Worm (Caenorhabditis elegans) whole organism, young adult: Measurements from ENCODE around the gene hsp-12.3.

Experiments used
- B0019.2 ChIP-seq: fragments of 200-800 bp; sonication (Bioruptor generic); conservative IDR thresholded peaks from 2 replicates; pipeline ENCODE4 v1.3.6; 2022; ENCODE audit warnings: missing genetic modification reagents, missing genetic modification characterization, missing compliant biosample characterization
- B0336.3 ChIP-seq: fragments of 200-800 bp; sonication (Bioruptor generic); IDR thresholded peaks from 2 replicates; pipeline ENCODE4 v1.3.6; 2022; ENCODE audit warnings: missing genetic modification characterization, missing compliant biosample characterization
- C06A6.2 ChIP-seq: fragments of 200-800 bp; sonication (Bioruptor generic); conservative IDR thresholded peaks from 2 replicates; pipeline ENCODE4 v1.3.6; 2022; ENCODE audit warnings: missing genetic modification characterization, missing compliant biosample characterization
- D2030.7 ChIP-seq: fragments of 200-800 bp; sonication (Bioruptor generic); IDR thresholded peaks from 2 replicates; pipeline ENCODE4 v1.3.6; 2022; ENCODE audit warnings: missing genetic modification reagents, missing genetic modification characterization, missing compliant biosample characterization
- F10E7.11 ChIP-seq: sonication (generic microtip); optimal IDR thresholded peaks from 2 replicates; lab custom pipeline; 2017; ENCODE audit warnings: mild to moderate bottlenecking, missing genetic modification characterization, moderate library complexity, missing compliant biosample characterization
- F33H1.4 ChIP-seq: fragments of 200-800 bp; sonication (Bioruptor generic); IDR thresholded peaks from 2 replicates; pipeline ENCODE4 v1.3.6; 2022; ENCODE audit warnings: missing genetic modification reagents, missing genetic modification characterization, missing compliant biosample characterization
- F39B2.1 ChIP-seq: fragments of 200-800 bp; sonication (Bioruptor generic); IDR thresholded peaks from 2 replicates; pipeline ENCODE4 v1.3.6; 2022; ENCODE audit warnings: missing genetic modification reagents, missing genetic modification characterization, missing compliant biosample characterization
- T26A5.8 ChIP-seq: sonication (generic microtip); optimal IDR thresholded peaks from 2 replicates; lab custom pipeline; 2016; ENCODE audit warnings: missing genetic modification characterization, missing compliant biosample characterization
- Y67H2A.10 ChIP-seq: fragments of 200-800 bp; sonication (Bioruptor generic); conservative IDR thresholded peaks from 2 replicates; pipeline ENCODE4 v1.3.6; 2022; ENCODE audit warnings: missing genetic modification reagents, missing genetic modification characterization, missing compliant biosample characterization
- aptf-3 ChIP-seq: fragments of 200-800 bp; sonication (Bioruptor generic); IDR thresholded peaks from 2 replicates; pipeline ENCODE4 v1.3.6; 2022; ENCODE audit warnings: missing genetic modification characterization, missing compliant biosample characterization
- attf-3 ChIP-seq: fragments of 200-800 bp; sonication (Bioruptor generic); conservative IDR thresholded peaks from 2 replicates; pipeline ENCODE4 v1.3.6; 2022; ENCODE audit warnings: missing genetic modification reagents, missing genetic modification characterization, missing compliant biosample characterization
- attf-5 ChIP-seq: fragments of 200-800 bp; sonication (Bioruptor generic); optimal IDR thresholded peaks from 2 replicates; lab custom pipeline; 2018; ENCODE audit warnings: mild to moderate bottlenecking, missing genetic modification characterization, missing compliant biosample characterization
- attf-6 ChIP-seq: fragments of 200-800 bp; sonication (Bioruptor generic); IDR thresholded peaks from 2 replicates; pipeline ENCODE4 v1.3.6; 2022; ENCODE audit warnings: missing genetic modification reagents, missing genetic modification characterization, missing compliant biosample characterization
- cebp-2 ChIP-seq: fragments of 200-800 bp; sonication (Bioruptor generic); IDR thresholded peaks from 2 replicates; pipeline ENCODE4 v1.3.6; 2022; ENCODE audit warnings: missing genetic modification characterization, missing compliant biosample characterization
- ceh-91 ChIP-seq: fragments of 200-800 bp; sonication (Bioruptor generic); IDR thresholded peaks from 2 replicates; pipeline ENCODE4 v1.3.6; 2022; ENCODE audit warnings: missing genetic modification reagents, missing genetic modification characterization, missing compliant biosample characterization
- die-1 ChIP-seq: sonication (generic microtip); optimal IDR thresholded peaks from 2 replicates; lab custom pipeline; 2016; ENCODE audit warnings: missing genotype, mild to moderate bottlenecking, missing genetic modification characterization, missing compliant biosample characterization
- dox-1 ChIP-seq: fragments of 200-800 bp; sonication (Bioruptor generic); IDR thresholded peaks from 2 replicates; pipeline ENCODE4 v1.3.6; 2022; ENCODE audit warnings: missing genetic modification reagents, missing genetic modification characterization, missing compliant biosample characterization
- dpl-1 ChIP-seq: fragments of 150-350 bp; optimal IDR thresholded peaks from 2 replicates; lab custom pipeline; 2014; ENCODE audit warnings: missing biosample characterization, missing genetic modification reagents, missing genetic modification characterization
- efl-1 ChIP-seq: fragments of 150-350 bp; optimal IDR thresholded peaks from 2 replicates; lab custom pipeline; 2014; ENCODE audit warnings: missing biosample characterization, missing genetic modification reagents, missing genetic modification characterization
- egrh-3 ChIP-seq: fragments of 200-800 bp; sonication (Bioruptor generic); IDR thresholded peaks from 2 replicates; pipeline ENCODE4 v1.3.6; 2022; ENCODE audit warnings: missing genetic modification reagents, missing genetic modification characterization, missing compliant biosample characterization
- ets-4 ChIP-seq: fragments of 200-800 bp; sonication (Bioruptor generic); optimal IDR thresholded peaks from 2 replicates; lab custom pipeline; 2018; ENCODE audit warnings: mild to moderate bottlenecking, missing genetic modification characterization, missing compliant biosample characterization
- fkh-3 ChIP-seq: sonication (generic microtip); optimal IDR thresholded peaks from 2 replicates; lab custom pipeline; 2016; ENCODE audit warnings: mild to moderate bottlenecking, missing genetic modification characterization, missing compliant biosample characterization
- him-1 ChIP-seq: sonication (generic microtip); optimal IDR thresholded peaks from 2 replicates; lab custom pipeline; 2016; ENCODE audit warnings: missing genotype, missing genetic modification reagents, missing genetic modification characterization, missing compliant biosample characterization
- hlh-12 ChIP-seq: sonication (generic microtip); optimal IDR thresholded peaks from 2 replicates; lab custom pipeline; 2016; ENCODE audit warnings: missing genetic modification characterization, missing compliant biosample characterization
- let-607 ChIP-seq, 2 experiments: fragments of 200-800 bp in 1 of 2; sonication (Bioruptor generic) in 1 of 2; sonication (generic microtip) in 1 of 2; optimal IDR thresholded peaks; 2 replicates each; lab custom pipeline; 2016 to 2018; ENCODE audit warnings: mild to moderate bottlenecking in 2 of 2, missing compliant biosample characterization in 2 of 2, missing genetic modification characterization in 2 of 2, moderate library complexity in 2 of 2, missing genotype in 1 of 2
- lin-26 ChIP-seq: fragments of 200-800 bp; sonication (Bioruptor generic); IDR thresholded peaks from 2 replicates; pipeline ENCODE4 v1.3.6; 2022; ENCODE audit warnings: missing genetic modification reagents, missing genetic modification characterization, missing compliant biosample characterization
- madf-10 ChIP-seq: sonication (generic microtip); optimal IDR thresholded peaks from 2 replicates; lab custom pipeline; 2016; ENCODE audit warnings: mild to moderate bottlenecking, missing genetic modification characterization, missing compliant biosample characterization
- madf-3 ChIP-seq: fragments of 200-800 bp; sonication (Bioruptor generic); IDR thresholded peaks from 2 replicates; pipeline ENCODE4 v1.3.6; 2022; ENCODE audit warnings: missing genetic modification reagents, missing genetic modification characterization, missing compliant biosample characterization
- madf-8 ChIP-seq: fragments of 200-800 bp; sonication (Bioruptor generic); conservative IDR thresholded peaks from 2 replicates; pipeline ENCODE4 v1.3.6; 2022; ENCODE audit warnings: missing genetic modification reagents, missing genetic modification characterization, missing compliant biosample characterization
- mxl-1 ChIP-seq: sonication (generic microtip); optimal IDR thresholded peaks from 2 replicates; lab custom pipeline; 2016; ENCODE audit warnings: missing genetic modification characterization, missing compliant biosample characterization
- nfya-1 ChIP-seq: sonication (generic microtip); optimal IDR thresholded peaks from 2 replicates; lab custom pipeline; 2017; ENCODE audit warnings: antibody characterized with exemption, missing compliant biosample characterization, missing genetic modification characterization, borderline replicate concordance; ENCODE audit not compliant: insufficient read depth
- nhr-80 ChIP-seq: sonication (generic microtip); optimal IDR thresholded peaks from 2 replicates; lab custom pipeline; 2016; ENCODE audit warnings: missing genetic modification characterization, missing compliant biosample characterization
- snpc-1.1 ChIP-seq: sonication (generic microtip); optimal IDR thresholded peaks from 2 replicates; lab custom pipeline; 2017; ENCODE audit warnings: missing genetic modification characterization, mild to moderate bottlenecking, missing compliant biosample characterization, antibody characterized with exemption, moderate library complexity, missing genotype, missing genetic modification reagents; ENCODE audit not compliant: insufficient read depth
- snpc-1.3 ChIP-seq: sonication (generic microtip); optimal IDR thresholded peaks from 2 replicates; lab custom pipeline; 2017; ENCODE audit warnings: missing genetic modification characterization, mild to moderate bottlenecking, missing compliant biosample characterization, antibody characterized with exemption, moderate library complexity, missing genotype, missing genetic modification reagents; ENCODE audit not compliant: insufficient read depth
- snpc-3.4 ChIP-seq: sonication (generic microtip); optimal IDR thresholded peaks from 2 replicates; lab custom pipeline; 2017; ENCODE audit warnings: missing genetic modification characterization, mild to moderate bottlenecking, missing compliant biosample characterization, antibody characterized with exemption, moderate library complexity, missing genotype, missing genetic modification reagents
- snpc-4 ChIP-seq, 5 experiments: fragments of 150-350 bp in 1 of 5; sonication (generic microtip) in 4 of 5; optimal IDR thresholded peaks; 2 replicates each; lab custom pipeline; 2014 to 2018; ENCODE audit warnings: missing genetic modification characterization in 5 of 5, missing biosample characterization in 3 of 5, antibody characterized with exemption in 2 of 5, mild to moderate bottlenecking in 2 of 5, missing compliant biosample characterization in 2 of 5, missing genotype in 2 of 5, moderate library complexity in 2 of 5, missing genetic modification reagents in 1 of 5
- tbp1 ChIP-seq: fragments of 200-800 bp; sonication (Bioruptor generic); optimal IDR thresholded peaks from 2 replicates; lab custom pipeline; 2018; ENCODE audit warnings: mild to moderate bottlenecking, missing genetic modification characterization, missing compliant biosample characterization
- tbx-9 ChIP-seq: sonication (generic microtip); optimal IDR thresholded peaks from 2 replicates; lab custom pipeline; 2016; ENCODE audit warnings: borderline replicate concordance, missing genetic modification characterization, inconsistent platforms, missing compliant biosample characterization
- tlf-1 ChIP-seq: fragments of 200-800 bp; sonication (Bioruptor generic); optimal IDR thresholded peaks from 2 replicates; lab custom pipeline; 2018; ENCODE audit warnings: mild to moderate bottlenecking, missing genetic modification characterization, missing compliant biosample characterization
- unc-130 ChIP-seq: sonication (generic microtip); optimal IDR thresholded peaks from 2 replicates; lab custom pipeline; 2016; ENCODE audit warnings: missing genetic modification reagents, missing genetic modification characterization, missing compliant biosample characterization
- zfh-2 ChIP-seq: fragments of 200-800 bp; sonication (Bioruptor generic); conservative IDR thresholded peaks from 2 replicates; pipeline ENCODE4 v1.3.6; 2022; ENCODE audit warnings: missing genetic modification reagents, missing genetic modification characterization, missing compliant biosample characterization
- ztf-22 ChIP-seq: fragments of 200-800 bp; sonication (Bioruptor generic); optimal IDR thresholded peaks from 2 replicates; lab custom pipeline; 2018; ENCODE audit warnings: mild to moderate bottlenecking, missing genetic modification characterization, moderate library complexity, missing compliant biosample characterization
- ztf-25 ChIP-seq: fragments of 200-800 bp; sonication (Bioruptor generic); IDR thresholded peaks from 2 replicates; pipeline ENCODE4 v1.3.6; 2022; ENCODE audit warnings: missing genetic modification reagents, missing genetic modification characterization, missing compliant biosample characterization
- ztf-26 ChIP-seq: sonication (generic microtip); optimal IDR thresholded peaks from 2 replicates; lab custom pipeline; 2017; ENCODE audit warnings: missing genetic modification characterization, missing compliant biosample characterization
- ztf-28 ChIP-seq: fragments of 200-800 bp; sonication (Bioruptor generic); IDR thresholded peaks from 2 replicates; pipeline ENCODE4 v1.3.6; 2022; ENCODE audit warnings: missing genetic modification reagents, missing genetic modification characterization, missing compliant biosample characterization

hsp-12.3 gene

DNA sequence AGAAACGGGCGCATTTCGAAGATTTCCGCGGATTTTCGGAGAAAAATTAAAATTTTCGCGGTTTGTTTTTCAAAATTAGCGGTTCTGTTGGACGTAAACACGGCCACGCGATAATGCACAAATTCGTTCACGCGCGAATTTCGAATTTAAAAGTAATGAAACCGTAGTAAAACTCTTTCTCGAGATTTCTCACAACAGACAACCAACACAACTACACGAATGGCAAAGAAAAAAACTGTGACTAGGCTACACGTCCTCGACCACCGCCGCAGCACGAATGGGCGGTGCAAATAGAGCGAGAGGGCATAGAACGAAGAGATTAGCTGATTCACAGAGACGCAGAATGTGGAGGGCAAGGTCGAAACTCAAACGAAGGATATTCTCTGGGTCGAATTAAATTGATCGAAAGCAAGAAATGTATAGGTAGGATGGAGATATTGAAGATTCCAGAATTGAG lies 4.4 kb downstream of the hsp-12.3 start, which contains the start of gene idh-1 (continued):
- TF ChIP-seq F39B2.1 (GFP tag; lab: Robert Waterston, UW): no peak
- no peak for TF ChIP-seq ztf-26 (tag; lab: Kevin White, UChicago)
- TF ChIP-seq zfh-2 (GFP tag; lab: Robert Waterston, UW): peak; percentile 62; the same call in 1 of the 2 replicates
- TF ChIP-seq hlh-12 (tag; lab: Kevin White, UChicago): no peak
- TF ChIP-seq lin-26: no peak
- peak; percentile 85 for TF ChIP-seq ceh-91 (GFP tag; lab: Robert Waterston, UW)
- TF ChIP-seq mxl-1: no peak
- peak; percentile 68 for TF ChIP-seq snpc-1.1
- peak; percentile 53 for TF ChIP-seq tbp1
- TF ChIP-seq ztf-25 (GFP tag; lab: Robert Waterston, UW): no peak
- TF ChIP-seq T26A5.8 (tag; lab: Kevin White, UChicago): no peak
- no peak for TF ChIP-seq ztf-28 (GFP tag; lab: Robert Waterston, UW)
- TF ChIP-seq B0019.2 (GFP tag; lab: Robert Waterston, UW): peak; percentile 66; the same call in 1 of the 2 replicates
- peak; percentile 95 for TF ChIP-seq efl-1 (GFP tag; lab: Kevin White, UChicago)
- no peak for TF ChIP-seq aptf-3 (GFP tag; lab: Robert Waterston, UW)
- TF ChIP-seq ztf-22: no peak
- TF ChIP-seq egrh-3 (GFP tag; lab: Robert Waterston, UW): no peak
- TF ChIP-seq tlf-1: peak; percentile 75
- TF ChIP-seq fkh-3 (tag; lab: Kevin White, UChicago): no peak
- TF ChIP-seq, all 124 proteins: peak for 42

DNA sequence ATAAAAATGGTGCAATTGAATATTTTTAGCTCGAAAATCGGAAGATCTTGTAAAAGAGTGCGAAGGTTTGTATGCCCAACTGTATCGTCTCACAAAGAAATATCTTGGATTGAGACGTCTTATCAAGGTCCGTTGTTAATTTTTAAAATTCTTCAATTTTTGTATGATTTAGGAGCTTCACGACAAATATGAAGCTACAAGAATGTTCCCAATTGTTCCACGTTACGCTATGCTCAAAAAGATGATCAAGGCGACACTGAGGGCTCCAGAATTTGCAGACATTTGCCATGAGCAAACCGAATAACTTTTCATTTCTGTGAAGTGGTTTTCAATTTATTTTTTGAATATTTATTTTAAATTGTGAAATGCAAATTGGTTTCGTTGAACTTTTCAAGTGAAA lies 6.6 kb downstream of the hsp-12.3 start:
- no peak for TF ChIP-seq dpl-1
- TF ChIP-seq Y67H2A.10: no peak
- no peak for TF ChIP-seq hlh-12 (tag; lab: Kevin White, UChicago)
- no peak for TF ChIP-seq madf-8 (GFP tag; lab: Robert Waterston, UW)
- no peak for TF ChIP-seq D2030.7 (GFP tag; lab: Robert Waterston, UW)
- no peak for TF ChIP-seq tbp1
- peak; percentile 41 for TF ChIP-seq snpc-1.1
- no peak for TF ChIP-seq snpc-4 (GFP tag; optimal IDR thresholded peaks at IDR 0.05; lab: Kevin White, UChicago)
- TF ChIP-seq snpc-4 (tag; optimal IDR thresholded peaks at IDR 0.05; lab: Kevin White, UChicago): peak in 2 of 4 experiments; percentile 68 to 84
- TF ChIP-seq snpc-3.4 (tag; lab: Kevin White, UChicago): peak; percentile 12
- no peak for TF ChIP-seq tbx-9
- no peak for TF ChIP-seq ztf-25 (GFP tag; lab: Robert Waterston, UW)
- no peak for TF ChIP-seq ceh-91 (GFP tag; lab: Robert Waterston, UW)
- no peak for TF ChIP-seq F33H1.4 (GFP tag; lab: Robert Waterston, UW)
- TF ChIP-seq him-1: peak; percentile 62
- TF ChIP-seq dox-1 (GFP tag; lab: Robert Waterston, UW): no peak
- TF ChIP-seq zfh-2 (GFP tag; lab: Robert Waterston, UW): no peak
- no peak for TF ChIP-seq unc-130 (GFP tag; lab: Kevin White, UChicago)
- no peak; the same call in 1 of the 2 replicates for TF ChIP-seq C06A6.2 (GFP tag; lab: Robert Waterston, UW)
- no peak for TF ChIP-seq nfya-1 (tag; lab: Kevin White, UChicago)
- TF ChIP-seq die-1: peak; percentile 32
- TF ChIP-seq attf-3: no peak
- TF ChIP-seq B0336.3: peak; percentile 93
- no peak for TF ChIP-seq F39B2.1 (GFP tag; lab: Robert Waterston, UW)
- TF ChIP-seq madf-3 (GFP tag; lab: Robert Waterston, UW): peak; percentile 80
- no peak for TF ChIP-seq F10E7.11 (tag; lab: Kevin White, UChicago)
- no peak for TF ChIP-seq cebp-2
- no peak for TF ChIP-seq efl-1 (GFP tag; lab: Kevin White, UChicago)
- peak; percentile 22 for TF ChIP-seq nhr-80 (tag; lab: Kevin White, UChicago)
- TF ChIP-seq snpc-1.3: peak; percentile 24
- no peak for TF ChIP-seq mxl-1
- no peak for TF ChIP-seq attf-5
- TF ChIP-seq madf-10 (tag; lab: Kevin White, UChicago): no peak
- no peak for TF ChIP-seq ets-4 (GFP tag; lab: Kevin White, UChicago)
- TF ChIP-seq T26A5.8 (tag; lab: Kevin White, UChicago): no peak
- TF ChIP-seq let-607 (tag; optimal IDR thresholded peaks at IDR 0.05; lab: Kevin White, UChicago): no peak
- TF ChIP-seq attf-6 (GFP tag; lab: Robert Waterston, UW): peak; percentile 77
